Worm (Caenorhabditis elegans) whole organism, L4 larva: ENCODE measurements around the gene mrpl-53.

Source experiments
- T20F7.1 ChIP-seq: fragments of 200-800 bp; sonication (Bioruptor generic); optimal IDR thresholded peaks from 2 replicates; lab custom pipeline; 2018; ENCODE audit warnings: mild to moderate bottlenecking, missing genetic modification characterization, missing compliant biosample characterization
- T26A8.4 ChIP-seq: fragments of 200-800 bp; sonication (Bioruptor generic); IDR thresholded peaks from 2 replicates; pipeline ENCODE4 v1.3.6; 2022; ENCODE audit warnings: missing genetic modification characterization, missing compliant biosample characterization
- Y105C5A.15 ChIP-seq: fragments of 200-800 bp; sonication (Bioruptor generic); IDR thresholded peaks from 2 replicates; pipeline ENCODE4 v1.3.6; 2022; ENCODE audit warnings: missing genetic modification characterization, missing compliant biosample characterization
- aha-1 ChIP-seq: fragments of 150-350 bp; peaks from one replicate; lab custom pipeline; 2014; ENCODE audit warnings: missing biosample characterization, missing genetic modification characterization
- aly-2 ChIP-seq: sonication (generic microtip); optimal IDR thresholded peaks from 2 replicates; lab custom pipeline; 2018; ENCODE audit warnings: missing biosample characterization, missing genetic modification characterization
- ctbp-1 ChIP-seq: fragments of 200-800 bp; sonication (Bioruptor generic); IDR thresholded peaks from 2 replicates; pipeline ENCODE4 v1.3.6; 2022; ENCODE audit warnings: missing genetic modification reagents, missing genetic modification characterization, missing compliant biosample characterization
- daf-16 ChIP-seq, 3 experiments: sonication (generic microtip); optimal IDR thresholded peaks; 2 replicates each; lab custom pipeline; 2016 to 2017; ENCODE audit warnings: missing genetic modification characterization in 3 of 3, missing genetic modification reagents in 3 of 3, mild to moderate bottlenecking in 2 of 3, missing compliant biosample characterization in 2 of 3, missing biosample characterization in 1 of 3, moderate library complexity in 1 of 3
- daf-19 ChIP-seq: fragments of 200-800 bp; sonication (Bioruptor generic); conservative IDR thresholded peaks from 2 replicates; pipeline ENCODE4 v1.3.6; 2022; ENCODE audit warnings: missing genetic modification characterization, missing compliant biosample characterization
- daf-8 ChIP-seq: fragments of 200-800 bp; sonication (Bioruptor generic); IDR thresholded peaks from 2 replicates; pipeline ENCODE4 v1.3.6; 2022; ENCODE audit warnings: missing genetic modification characterization, missing compliant biosample characterization
- dmd-6 ChIP-seq: fragments of 200-800 bp; sonication (Bioruptor generic); IDR thresholded peaks from 2 replicates; pipeline ENCODE4 v1.3.6; 2022; ENCODE audit warnings: missing genetic modification reagents, missing genetic modification characterization, missing compliant biosample characterization
- duxl-1 ChIP-seq: sonication (generic microtip); optimal IDR thresholded peaks from 2 replicates; lab custom pipeline; 2016; ENCODE audit warnings: mild to moderate bottlenecking, missing genetic modification characterization, moderate library complexity, missing compliant biosample characterization; ENCODE audit not compliant: poor library complexity
- dve-1 ChIP-seq: sonication (generic microtip); optimal IDR thresholded peaks from 2 replicates; lab custom pipeline; 2017; ENCODE audit warnings: antibody characterized with exemption, mild to moderate bottlenecking, missing genetic modification characterization, missing compliant biosample characterization; ENCODE audit not compliant: insufficient read depth
- fos-1 ChIP-seq: fragments of 150-350 bp; optimal IDR thresholded peaks from 2 replicates; lab custom pipeline; 2014; ENCODE audit warnings: missing biosample characterization, missing genetic modification characterization
- hif-1 ChIP-seq, 2 experiments: sonication (generic microtip); optimal IDR thresholded peaks; 2 replicates each; lab custom pipeline; 2016 to 2017; ENCODE audit warnings: missing compliant biosample characterization in 2 of 2, missing genetic modification characterization in 2 of 2, missing genetic modification reagents in 2 of 2, missing genotype in 2 of 2, mild to moderate bottlenecking in 1 of 2
- hlh-11 ChIP-seq: fragments of 200-800 bp; sonication (Bioruptor generic); optimal IDR thresholded peaks from 2 replicates; lab custom pipeline; 2018; ENCODE audit warnings: mild to moderate bottlenecking, missing genetic modification characterization, missing compliant biosample characterization
- hlh-30 ChIP-seq: sonication (generic microtip); optimal IDR thresholded peaks from 2 replicates; lab custom pipeline; 2017; ENCODE audit warnings: antibody characterized with exemption, mild to moderate bottlenecking, missing genetic modification characterization, missing compliant biosample characterization; ENCODE audit not compliant: insufficient read depth
- hmg-1.1 ChIP-seq: fragments of 200-800 bp; sonication (Bioruptor generic); IDR thresholded peaks from 2 replicates; pipeline ENCODE4 v1.3.6; 2022; ENCODE audit warnings: missing genetic modification reagents, missing genetic modification characterization, missing compliant biosample characterization
- madf-5 ChIP-seq, 2 experiments: fragments of 200-800 bp; sonication (Bioruptor generic); IDR thresholded peaks; 2 replicates each; pipeline ENCODE4 v1.3.6; 2022; ENCODE audit warnings: missing compliant biosample characterization in 2 of 2, missing genetic modification characterization in 2 of 2
- madf-9 ChIP-seq: fragments of 200-800 bp; sonication (Bioruptor generic); conservative IDR thresholded peaks from 2 replicates; pipeline ENCODE4 v1.3.6; 2022; ENCODE audit warnings: missing genetic modification reagents, missing genetic modification characterization, missing compliant biosample characterization
- mdl-1 ChIP-seq, 2 experiments: fragments of 150-350 bp in 1 of 2; sonication (generic microtip) in 1 of 2; optimal IDR thresholded peaks; 2 replicates each; lab custom pipeline; 2014 to 2017; ENCODE audit warnings: missing biosample characterization in 2 of 2, missing genetic modification characterization in 2 of 2
- mdt-29 ChIP-seq: fragments of 200-800 bp; sonication (Bioruptor generic); IDR thresholded peaks from 2 replicates; pipeline ENCODE4 v1.3.6; 2022; ENCODE audit warnings: missing genetic modification reagents, missing genetic modification characterization, missing compliant biosample characterization
- mxl-2 ChIP-seq: fragments of 200-800 bp; sonication (Bioruptor generic); conservative IDR thresholded peaks from 2 replicates; pipeline ENCODE4 v1.3.6; 2022; ENCODE audit warnings: missing genetic modification reagents, missing genetic modification characterization, missing compliant biosample characterization
- nhr-11 ChIP-seq: fragments of 150-350 bp; optimal IDR thresholded peaks from 2 replicates; lab custom pipeline; 2014; ENCODE audit warnings: missing biosample characterization, missing genetic modification characterization
- nhr-28 ChIP-seq: fragments of 150-350 bp; optimal IDR thresholded peaks from 2 replicates; lab custom pipeline; 2014; ENCODE audit warnings: missing biosample characterization, missing genetic modification characterization
- nhr-76 ChIP-seq: fragments of 150-350 bp; optimal IDR thresholded peaks from 2 replicates; lab custom pipeline; 2014; ENCODE audit warnings: missing biosample characterization, missing genetic modification characterization
- unc-130 ChIP-seq: sonication (generic microtip); optimal IDR thresholded peaks from 2 replicates; lab custom pipeline; 2016; ENCODE audit warnings: missing genetic modification reagents, missing genetic modification characterization, missing compliant biosample characterization
- vab-7 ChIP-seq: fragments of 200-800 bp; sonication (Bioruptor generic); IDR thresholded peaks from 2 replicates; pipeline ENCODE4 v1.3.6; 2022; ENCODE audit warnings: missing genetic modification reagents, missing genetic modification characterization, missing compliant biosample characterization
- zfp-2 ChIP-seq: sonication (generic microtip); optimal IDR thresholded peaks from 2 replicates; lab custom pipeline; 2016; ENCODE audit warnings: mild to moderate bottlenecking, missing genetic modification characterization, missing compliant biosample characterization
- ztf-11 ChIP-seq: fragments of 150-350 bp; optimal IDR thresholded peaks from 2 replicates; lab custom pipeline; 2014; ENCODE audit warnings: missing biosample characterization, missing genetic modification characterization

Gene mrpl-53

ce11 chrII:9605954-9606353, 8.5 kb downstream of the mrpl-53 start (continued):
- TF ChIP-seq vab-7 (GFP tag; lab: Robert Waterston, UW) (no peak), nhr-76 (tag; lab: Kevin White, UChicago) (no peak), daf-8 (GFP tag; lab: Robert Waterston, UW) (no peak), madf-9 (GFP tag; lab: Robert Waterston, UW) (no peak), hlh-30 (peak; percentile 45), mxl-2 (GFP tag; lab: Robert Waterston, UW) (no peak), ztf-11 (no peak), ctbp-1 (0 out of 2 replicates have a peak, but pooled peaks have one; percentile 30)
- TF ChIP-seq, all 104 proteins: peak for 7

DNA sequence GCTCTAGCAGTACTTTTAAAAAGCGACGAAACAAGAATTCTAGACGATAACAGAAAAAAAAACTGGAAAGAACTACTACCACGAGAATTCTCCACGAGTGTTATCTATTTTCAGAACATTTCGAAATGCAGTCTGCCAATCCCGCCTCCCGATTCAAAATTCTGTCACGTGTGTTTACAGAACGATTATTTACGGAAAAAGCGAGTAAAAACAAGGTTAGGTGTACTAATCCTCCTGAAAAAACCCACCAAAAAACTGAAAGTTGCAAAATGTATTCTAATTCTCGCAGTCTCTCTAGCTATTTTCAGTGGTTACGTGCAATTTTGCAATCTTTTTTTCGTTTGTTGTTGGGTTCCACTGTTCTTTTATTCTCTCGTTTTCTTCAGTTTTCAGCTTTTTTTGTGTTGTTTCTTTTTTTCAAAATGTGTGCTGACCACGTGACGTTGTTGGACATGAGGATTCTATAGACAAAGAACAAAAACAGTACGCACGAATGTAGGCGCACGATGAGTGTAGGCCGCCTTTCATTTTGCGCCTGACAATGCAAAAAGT, 9.1 kb downstream of the mrpl-53 start:
- TF ChIP-seq daf-16 (GFP tag; optimal IDR thresholded peaks at IDR 0.05; lab: Kevin White, UChicago) = no peak
- peak; percentile 63 for TF ChIP-seq daf-16 (tag; optimal IDR thresholded peaks at IDR 0.05; lab: Kevin White, UChicago)
- peak in 1 of 2 experiments; percentile 77 for TF ChIP-seq mdl-1 (tag; optimal IDR thresholded peaks at IDR 0.05; lab: Kevin White, UChicago)
- peak; percentile 57 to 97 for TF ChIP-seq hif-1 (tag; optimal IDR thresholded peaks at IDR 0.05; lab: Kevin White, UChicago)
- no peak for TF ChIP-seq madf-5 (GFP tag; IDR thresholded peaks at IDR 0.05; lab: Robert Waterston, UW)
- TF ChIP-seq T20F7.1 (GFP tag; lab: Kevin White, UChicago) = peak; percentile 2
- TF ChIP-seq hlh-30 = peak; percentile 36
- TF ChIP-seq nhr-11 (tag; lab: Kevin White, UChicago) = peak; percentile 59
- TF ChIP-seq aha-1 (tag; lab: Kevin White, UChicago) = peak; percentile 94
- peak; percentile 38 for TF ChIP-seq hlh-11
- TF ChIP-seq dve-1 = peak; percentile 67
- TF ChIP-seq fos-1 (tag; lab: Kevin White, UChicago) = no peak
- TF ChIP-seq daf-19 (GFP tag; lab: Robert Waterston, UW) = no peak
- peak; percentile 36 for TF ChIP-seq dmd-6
- TF ChIP-seq, all 104 proteins: peak for 10

DNA sequence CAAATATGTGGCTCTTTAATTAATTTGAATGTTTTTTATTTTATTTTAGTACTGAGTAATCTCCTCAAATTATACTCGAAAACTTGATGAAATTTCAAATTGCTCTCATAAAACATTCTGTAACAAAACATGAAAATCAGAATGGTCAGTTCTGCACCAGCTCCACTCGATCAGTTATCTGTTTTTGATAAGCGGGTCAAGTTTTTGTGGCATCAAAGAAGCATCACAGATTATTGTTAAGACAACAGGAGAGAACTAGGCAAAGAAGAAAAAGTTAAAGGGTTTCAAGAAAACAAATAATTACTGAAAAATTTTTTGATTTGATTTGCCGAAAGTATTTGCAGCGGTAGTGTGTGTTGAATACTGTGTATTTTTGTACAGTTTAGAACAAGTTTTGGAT, 9.7 kb downstream of the mrpl-53 start:
- no peak for TF ChIP-seq hmg-1.1 (GFP tag; lab: Robert Waterston, UW)
- peak; percentile 69 for TF ChIP-seq dve-1
- no peak for TF ChIP-seq unc-130
- no peak for TF ChIP-seq hif-1 (tag; optimal IDR thresholded peaks at IDR 0.05; lab: Kevin White, UChicago)
- no peak for TF ChIP-seq T26A8.4
- no peak for TF ChIP-seq daf-16 (GFP tag; optimal IDR thresholded peaks at IDR 0.05; lab: Kevin White, UChicago)
- TF ChIP-seq daf-16 (tag; optimal IDR thresholded peaks at IDR 0.05; lab: Kevin White, UChicago) = peak; percentile 70
- TF ChIP-seq dmd-6 = peak; percentile 15; the same call in 1 of the 2 replicates
- no peak for TF ChIP-seq nhr-76 (tag; lab: Kevin White, UChicago)
- no peak for TF ChIP-seq Y105C5A.15 (GFP tag; lab: Robert Waterston, UW)
- peak; percentile 42 for TF ChIP-seq nhr-28

DNA sequence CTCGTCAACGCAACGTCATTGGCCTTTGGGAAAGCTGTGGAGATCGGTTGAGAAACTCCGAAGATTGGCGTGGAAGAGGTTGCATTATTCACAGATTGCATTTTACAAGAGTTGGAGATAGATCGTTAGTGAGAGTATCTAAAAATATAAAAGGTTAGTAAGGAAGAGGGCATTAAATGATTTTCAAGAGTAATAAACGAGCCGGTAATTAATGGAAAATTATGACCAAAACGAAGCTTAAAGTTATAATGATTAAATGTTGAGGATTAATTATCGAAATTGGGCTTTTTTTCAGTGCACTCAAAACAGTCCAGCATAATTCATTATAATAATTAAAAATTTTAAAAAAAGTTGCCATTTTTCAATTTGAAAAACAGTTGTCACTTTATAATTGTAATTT, 11.9 kb downstream of the mrpl-53 start, which contains the start of gene pap-2:
pap-2 (minus strand) TSS at position 101 of the 400 bp plus-strand sequence.
- TF ChIP-seq zfp-2 (no peak), duxl-1 (tag; lab: Kevin White, UChicago) (no peak), hlh-11 (no peak)

DNA sequence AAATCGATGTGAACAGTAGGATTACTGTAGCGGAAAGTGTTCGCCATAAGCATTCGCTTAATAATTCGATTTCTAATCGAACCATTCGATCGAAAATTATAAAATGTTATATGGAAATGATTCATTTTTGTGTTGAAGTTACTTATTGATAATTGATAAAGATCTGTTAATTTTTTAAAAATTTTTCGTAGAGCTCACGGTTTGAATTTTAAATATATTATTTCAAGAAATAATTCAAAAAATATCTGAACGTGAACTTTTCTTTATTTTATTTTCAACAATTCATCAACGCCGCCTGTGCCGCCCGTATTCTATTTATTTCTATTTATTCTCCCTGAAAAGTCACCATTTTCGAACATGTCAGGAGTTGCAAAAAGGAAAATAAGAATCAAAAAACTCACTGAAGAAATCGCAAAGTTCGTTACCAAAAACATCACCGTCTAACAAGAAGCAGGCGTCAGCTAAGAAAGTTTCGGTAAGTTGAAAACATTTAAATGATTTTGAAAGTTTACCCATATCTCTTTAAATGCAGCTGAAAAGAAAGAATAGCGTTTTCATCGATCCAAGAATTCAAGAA, 14.0 kb downstream of the mrpl-53 start, which contains the start of the genes T15H9.5 and T15H9.4:
T15H9.5 (minus strand) TSS at position 101 of the 577 bp plus-strand sequence.
T15H9.4 (plus strand) TSS at position 527 of the 577 bp plus-strand sequence.
- TF ChIP-seq mxl-2 (GFP tag; lab: Robert Waterston, UW) = no peak
- TF ChIP-seq mdt-29 (GFP tag; lab: Robert Waterston, UW) = no peak
- TF ChIP-seq aly-2 = no peak
